Worm (Caenorhabditis elegans): ENCODE data around the gene pat-3.
A peak's percentile ranks its signal among the peaks of the same experiment; 100 is the strongest.

The pat-3 gene

DNA sequence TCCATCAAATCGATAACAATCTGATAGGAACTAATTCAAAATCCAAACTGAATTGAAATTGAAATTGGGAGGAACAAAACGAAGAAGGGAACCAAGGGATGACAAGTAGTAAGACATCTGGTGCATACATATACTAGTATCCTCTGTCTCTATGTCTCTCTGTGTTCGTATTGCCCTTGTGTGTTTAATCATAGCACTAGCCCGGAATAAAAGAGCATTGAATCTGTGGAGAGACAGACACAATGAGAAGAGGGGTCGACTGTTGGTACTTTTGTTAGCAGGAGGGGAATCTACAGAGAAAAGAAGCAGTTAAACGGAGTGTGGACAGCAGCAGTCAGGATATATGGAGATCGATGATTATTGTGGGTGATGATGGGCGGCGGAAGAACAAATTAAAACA lies 1.8 kb upstream of the pat-3 start:
- TF ChIP-seq ztf-29 (GFP tag; IDR thresholded peaks at IDR 0.05) = peak; percentile 40; the same call in 1 of the 2 replicates
- no peak for TF ChIP-seq tab-1 (GFP tag; IDR thresholded peaks at IDR 0.05)
- 0 out of 2 replicates have a peak, but pooled peaks have one; percentile 28 for TF ChIP-seq ztf-23 (GFP tag; IDR thresholded peaks at IDR 0.05)

DNA sequence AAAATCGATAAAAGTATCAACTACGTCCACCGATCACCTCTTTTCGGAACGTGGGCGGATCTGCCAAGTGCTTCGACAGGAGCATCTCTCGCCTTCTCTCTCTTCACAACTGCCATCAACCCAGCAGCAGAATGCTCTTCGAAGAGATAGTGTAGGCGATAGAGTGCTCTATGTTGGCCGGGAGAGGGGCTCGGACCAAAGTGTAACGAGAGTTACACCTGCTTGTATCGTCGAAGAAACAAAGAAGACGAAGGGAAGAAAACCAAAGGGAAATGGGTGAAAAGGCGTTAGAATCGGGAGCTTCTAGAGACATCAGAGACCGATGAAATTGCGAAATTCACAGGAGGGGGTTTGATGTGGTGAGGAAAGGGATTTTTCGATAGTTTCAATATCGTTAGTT lies 887 bp upstream of the pat-3 start:
- no peak for TF ChIP-seq cog-1 (tag; optimal IDR thresholded peaks at IDR 0.05)
- TF ChIP-seq T22C8.4 (GFP tag; IDR thresholded peaks at IDR 0.05) = no peak
- no peak for TF ChIP-seq med-1 (GFP tag; optimal IDR thresholded peaks at IDR 0.05; ENCODE audit: insufficient read depth)
- no peak for TF ChIP-seq tab-1 (GFP tag; IDR thresholded peaks at IDR 0.05)
- no peak for TF ChIP-seq flt-1 (GFP tag; IDR thresholded peaks at IDR 0.05)
- no peak for TF ChIP-seq klf-2 (GFP tag; conservative IDR thresholded peaks at IDR 0.05)
- TF ChIP-seq ztf-29 (GFP tag; IDR thresholded peaks at IDR 0.05) = no peak
- TF ChIP-seq ztf-23 (GFP tag; IDR thresholded peaks at IDR 0.05) = no peak
- TF ChIP-seq ref-1 (GFP tag; conservative IDR thresholded peaks at IDR 0.05) = no peak

DNA sequence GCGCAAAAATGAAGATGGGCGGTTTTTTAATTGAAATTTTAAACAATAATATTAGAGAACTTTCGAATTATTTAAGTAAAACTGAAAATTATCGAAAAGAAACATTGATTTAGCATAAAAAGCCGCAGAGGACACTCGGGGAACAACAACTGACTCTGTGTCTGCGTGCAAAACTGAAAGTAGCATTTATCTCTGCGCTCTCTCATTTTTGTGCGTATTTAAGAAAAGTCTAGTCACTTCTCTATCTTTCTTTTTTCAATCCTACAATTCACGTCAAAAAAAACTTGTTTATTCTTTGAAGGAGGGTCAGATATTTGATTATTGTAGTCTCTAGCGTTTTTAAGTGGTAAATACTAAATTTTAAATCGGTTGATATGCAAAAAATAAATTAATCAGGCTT lies 5.7 kb downstream of the pat-3 start:
- TF ChIP-seq klf-2 (GFP tag; conservative IDR thresholded peaks at IDR 0.05) (no peak), ztf-29 (GFP tag; IDR thresholded peaks at IDR 0.05) (no peak), T22C8.4 (GFP tag; IDR thresholded peaks at IDR 0.05) (no peak), ref-1 (GFP tag; conservative IDR thresholded peaks at IDR 0.05) (no peak), tab-1 (GFP tag; IDR thresholded peaks at IDR 0.05) (no peak), cog-1 (tag; optimal IDR thresholded peaks at IDR 0.05) (no peak), med-1 (GFP tag; optimal IDR thresholded peaks at IDR 0.05; ENCODE audit: insufficient read depth) (no peak), ztf-23 (GFP tag; IDR thresholded peaks at IDR 0.05) (no peak), flt-1 (GFP tag; IDR thresholded peaks at IDR 0.05) (no peak)

DNA sequence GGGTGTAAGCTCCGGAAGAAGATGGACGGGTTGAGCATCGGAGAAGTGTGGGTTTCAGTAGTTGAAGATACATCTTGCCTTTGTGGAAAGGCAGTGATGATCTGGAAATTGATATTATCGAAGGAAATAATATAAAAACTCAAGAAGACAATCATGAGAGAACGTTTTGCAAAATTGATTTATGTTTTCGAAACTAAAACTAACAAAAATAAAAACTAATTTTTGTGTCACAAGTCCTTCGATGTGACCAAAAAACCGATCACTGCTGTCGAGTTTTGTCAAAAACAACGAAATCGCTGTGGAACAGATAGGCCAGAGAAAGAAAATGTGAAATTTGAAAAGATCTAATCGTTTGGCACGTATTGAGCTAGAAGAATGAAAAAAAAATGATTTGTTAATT lies 6.4 kb downstream of the pat-3 start, which contains the start of gene mmcm-1:
TSS of gene mmcm-1 (minus strand) at position 101 of the 400 bp plus-strand sequence.
- no peak for TF ChIP-seq med-1 (GFP tag; optimal IDR thresholded peaks at IDR 0.05; ENCODE audit: insufficient read depth)
- TF ChIP-seq T22C8.4 (GFP tag; IDR thresholded peaks at IDR 0.05) = no peak
- no peak for TF ChIP-seq ztf-29 (GFP tag; IDR thresholded peaks at IDR 0.05)
- TF ChIP-seq ztf-23 (GFP tag; IDR thresholded peaks at IDR 0.05) = no peak
- no peak for TF ChIP-seq ref-1 (GFP tag; conservative IDR thresholded peaks at IDR 0.05)
- TF ChIP-seq flt-1 (GFP tag; IDR thresholded peaks at IDR 0.05) = no peak
- no peak for TF ChIP-seq klf-2 (GFP tag; conservative IDR thresholded peaks at IDR 0.05)
- no peak for TF ChIP-seq cog-1 (tag; optimal IDR thresholded peaks at IDR 0.05)
- no peak for TF ChIP-seq tab-1 (GFP tag; IDR thresholded peaks at IDR 0.05)

DNA sequence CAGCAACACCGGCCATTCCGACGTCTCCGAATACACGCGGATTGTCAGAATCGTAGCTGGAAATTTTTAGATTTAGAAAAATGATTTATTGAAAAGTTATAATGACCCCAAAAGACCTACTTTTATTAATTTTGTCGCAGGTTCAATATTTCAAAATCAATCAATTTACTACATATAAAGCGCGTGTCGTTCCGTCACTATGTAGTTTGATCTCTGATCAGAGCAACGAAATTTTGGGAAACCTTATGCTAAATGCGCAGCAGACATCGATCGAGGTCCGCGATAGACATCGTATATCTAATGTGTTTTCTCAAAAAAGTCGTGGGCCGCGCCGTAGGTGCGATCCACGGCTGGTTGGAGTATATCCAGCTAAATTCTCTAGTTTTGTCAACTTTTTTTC lies 7.5 kb downstream of the pat-3 start:
- no peak for TF ChIP-seq ztf-29 (GFP tag; IDR thresholded peaks at IDR 0.05)
- no peak for TF ChIP-seq flt-1 (GFP tag; IDR thresholded peaks at IDR 0.05)
- no peak for TF ChIP-seq med-1 (GFP tag; optimal IDR thresholded peaks at IDR 0.05; ENCODE audit: insufficient read depth)
- TF ChIP-seq T22C8.4 (GFP tag; IDR thresholded peaks at IDR 0.05) = no peak
- TF ChIP-seq cog-1 (tag; optimal IDR thresholded peaks at IDR 0.05) = no peak
- TF ChIP-seq klf-2 (GFP tag; conservative IDR thresholded peaks at IDR 0.05) = no peak
- no peak for TF ChIP-seq ref-1 (GFP tag; conservative IDR thresholded peaks at IDR 0.05)
- no peak for TF ChIP-seq tab-1 (GFP tag; IDR thresholded peaks at IDR 0.05)
- TF ChIP-seq ztf-23 (GFP tag; IDR thresholded peaks at IDR 0.05) = no peak

DNA sequence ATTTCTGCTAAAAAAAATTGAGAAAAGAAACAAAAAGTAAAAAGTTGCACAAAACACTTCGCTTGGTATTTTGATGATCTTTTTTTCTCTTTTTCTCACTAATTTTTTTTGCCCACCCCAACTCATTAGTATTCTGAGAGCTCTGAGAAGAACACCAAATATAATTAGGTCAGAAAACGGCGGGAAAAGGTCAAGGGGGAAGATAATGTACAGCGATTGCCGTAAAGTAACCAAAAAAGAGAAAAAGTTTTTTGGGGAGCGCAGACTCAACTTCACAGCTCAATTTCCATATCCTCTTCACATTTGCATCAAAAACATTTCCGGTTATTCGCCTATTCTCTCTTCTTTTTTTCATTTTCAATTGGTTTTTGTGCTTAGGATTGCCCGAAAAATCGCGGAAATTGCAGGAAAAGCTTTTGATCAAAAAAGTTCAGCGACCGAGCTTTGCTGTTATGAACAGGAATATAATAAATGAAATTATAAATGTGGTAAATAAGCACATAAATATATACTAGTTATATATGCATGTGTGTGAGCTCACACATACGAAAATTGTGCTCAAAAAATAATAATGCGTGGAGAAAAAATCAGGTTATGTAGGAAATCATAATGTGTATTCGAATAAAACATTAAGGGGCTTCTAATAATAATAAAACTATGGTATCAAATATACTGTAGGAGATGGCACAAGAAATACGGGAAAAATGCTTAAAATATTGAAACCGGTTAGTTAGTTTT lies 11.2 kb downstream of the pat-3 start:
- TF ChIP-seq ref-1 (GFP tag; conservative IDR thresholded peaks at IDR 0.05) (no peak), T22C8.4 (GFP tag; IDR thresholded peaks at IDR 0.05) (no peak)

DNA sequence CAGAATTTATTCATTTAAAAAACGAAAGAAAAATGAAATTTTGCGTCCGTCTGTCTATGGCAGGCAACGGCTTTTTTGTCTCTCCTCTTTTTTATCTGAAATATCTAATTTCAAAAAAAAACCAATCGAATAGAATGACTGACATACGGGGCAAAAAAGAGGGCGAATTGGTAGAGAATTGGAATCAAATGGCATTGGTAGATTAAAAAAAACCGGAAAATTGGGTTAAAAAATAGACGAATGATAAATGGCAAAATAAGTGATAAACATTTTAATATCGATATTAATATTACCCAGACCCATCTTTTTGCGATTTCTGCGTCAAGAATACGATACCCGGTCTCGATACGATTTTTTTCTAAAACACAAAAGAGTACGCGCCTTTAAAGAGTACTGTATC lies 12.4 kb downstream of the pat-3 start, which contains the start of gene tir-1:
TSS of gene tir-1 (minus strand) at position 101 of the 400 bp plus-strand sequence.
- no peak for TF ChIP-seq flt-1 (GFP tag; IDR thresholded peaks at IDR 0.05)
- no peak for TF ChIP-seq ref-1 (GFP tag; conservative IDR thresholded peaks at IDR 0.05)
- no peak for TF ChIP-seq ztf-29 (GFP tag; IDR thresholded peaks at IDR 0.05)
- TF ChIP-seq ztf-23 (GFP tag; IDR thresholded peaks at IDR 0.05) = no peak
- TF ChIP-seq tab-1 (GFP tag; IDR thresholded peaks at IDR 0.05) = no peak
- no peak for TF ChIP-seq med-1 (GFP tag; optimal IDR thresholded peaks at IDR 0.05; ENCODE audit: insufficient read depth)
- TF ChIP-seq klf-2 (GFP tag; conservative IDR thresholded peaks at IDR 0.05) = no peak
- no peak for TF ChIP-seq cog-1 (tag; optimal IDR thresholded peaks at IDR 0.05)
- TF ChIP-seq T22C8.4 (GFP tag; IDR thresholded peaks at IDR 0.05) = no peak

DNA sequence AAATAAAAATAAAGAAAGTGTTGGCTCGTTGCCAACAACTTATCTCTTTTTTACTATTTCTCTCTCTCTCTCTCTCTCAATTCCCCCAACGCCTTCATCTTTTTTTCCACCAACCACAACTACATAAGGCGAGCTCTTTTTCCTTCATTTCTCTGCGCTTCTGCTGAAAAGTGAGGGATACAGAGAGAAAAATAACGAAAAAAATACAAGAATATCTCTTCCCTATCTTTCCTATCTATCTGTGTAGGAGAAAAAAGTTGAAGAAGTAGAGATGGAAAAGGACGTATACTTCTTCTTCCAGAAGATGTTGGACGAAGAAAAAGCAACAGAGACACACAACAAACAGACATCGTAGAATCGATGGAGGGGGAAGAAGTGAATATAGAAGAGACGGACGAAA lies 15.1 kb downstream of the pat-3 start:
- TF ChIP-seq tab-1 (GFP tag; IDR thresholded peaks at IDR 0.05) = no peak
- TF ChIP-seq T22C8.4 (GFP tag; IDR thresholded peaks at IDR 0.05) = no peak
- no peak for TF ChIP-seq cog-1 (tag; optimal IDR thresholded peaks at IDR 0.05)
- no peak for TF ChIP-seq ztf-29 (GFP tag; IDR thresholded peaks at IDR 0.05)
- no peak for TF ChIP-seq flt-1 (GFP tag; IDR thresholded peaks at IDR 0.05)
- TF ChIP-seq ztf-23 (GFP tag; IDR thresholded peaks at IDR 0.05) = no peak

DNA sequence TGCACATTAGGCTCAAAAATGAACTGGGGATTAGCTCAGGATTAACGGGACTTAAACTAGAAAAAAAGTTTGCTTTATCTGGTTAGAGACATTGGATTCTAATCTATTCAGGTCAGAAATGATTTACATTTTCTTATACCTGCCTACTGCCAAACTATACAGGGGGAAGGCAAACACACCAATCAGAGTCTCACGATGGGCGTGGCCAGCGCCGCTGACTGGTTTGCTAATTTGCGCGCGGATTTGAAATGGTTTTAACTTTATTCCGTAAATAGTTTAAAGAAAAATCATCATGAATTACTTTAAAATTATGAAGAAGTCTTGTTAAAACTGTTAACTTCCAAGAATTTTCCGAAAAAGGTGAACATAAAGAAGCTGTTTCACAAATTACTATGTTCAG lies 15.6 kb downstream of the pat-3 start:
- TF ChIP-seq flt-1 (GFP tag; IDR thresholded peaks at IDR 0.05) (no peak), tab-1 (GFP tag; IDR thresholded peaks at IDR 0.05) (no peak), ztf-29 (GFP tag; IDR thresholded peaks at IDR 0.05) (no peak), ref-1 (GFP tag; conservative IDR thresholded peaks at IDR 0.05) (no peak), cog-1 (tag; optimal IDR thresholded peaks at IDR 0.05) (no peak), klf-2 (GFP tag; conservative IDR thresholded peaks at IDR 0.05) (no peak), med-1 (GFP tag; optimal IDR thresholded peaks at IDR 0.05; ENCODE audit: insufficient read depth) (no peak), ztf-23 (GFP tag; IDR thresholded peaks at IDR 0.05) (no peak), T22C8.4 (GFP tag; IDR thresholded peaks at IDR 0.05) (no peak)

Data from whole organism, midembryonic.